Worm (Caenorhabditis elegans) whole organism, L2 larva: ENCODE results near the gene pqn-18.

ENCODE experiments used
- F13H6.1 ChIP-seq: sonication (generic microtip); optimal IDR thresholded peaks from 2 replicates; lab custom pipeline; 2016; ENCODE audit warnings: missing genetic modification characterization, missing compliant biosample characterization
- R02D3.7 ChIP-seq: fragments of 150-350 bp; optimal IDR thresholded peaks from 2 replicates; lab custom pipeline; 2014; ENCODE audit warnings: missing biosample characterization, missing genetic modification characterization
- Y55F3AM.14 ChIP-seq: fragments of 200-800 bp; sonication (Bioruptor generic); optimal IDR thresholded peaks from 2 replicates; lab custom pipeline; 2018; ENCODE audit warnings: mild to moderate bottlenecking, missing genetic modification characterization, missing compliant biosample characterization
- ZK546.5 ChIP-seq: sonication (generic microtip); optimal IDR thresholded peaks from 2 replicates; lab custom pipeline; 2017; ENCODE audit warnings: missing biosample characterization, missing genetic modification characterization
- aly-2 ChIP-seq: fragments of 150-350 bp; optimal IDR thresholded peaks from 2 replicates; lab custom pipeline; 2014; ENCODE audit warnings: missing biosample characterization, missing genetic modification characterization
- ama-1 ChIP-seq: fragments of 150-350 bp; optimal IDR thresholded peaks from 2 replicates; lab custom pipeline; 2018; ENCODE audit warnings: inconsistent platforms
- blmp-1 ChIP-seq: sonication (generic microtip); optimal IDR thresholded peaks from 2 replicates; lab custom pipeline; 2017; ENCODE audit warnings: missing genetic modification characterization, mild to moderate bottlenecking, missing compliant biosample characterization, antibody characterized with exemption, moderate library complexity; ENCODE audit not compliant: insufficient read depth
- ceh-16 ChIP-seq: fragments of 150-350 bp; optimal IDR thresholded peaks from 2 replicates; lab custom pipeline; 2014; ENCODE audit warnings: missing biosample characterization, missing genetic modification characterization
- crh-2 ChIP-seq: sonication (generic microtip); optimal IDR thresholded peaks from 2 replicates; lab custom pipeline; 2017; ENCODE audit warnings: missing biosample characterization, missing genetic modification characterization
- egl-27 ChIP-seq: sonication (generic microtip); optimal IDR thresholded peaks from 3 replicates; lab custom pipeline; 2017; ENCODE audit warnings: missing biosample characterization, missing genetic modification reagents, missing genetic modification characterization
- fos-1 ChIP-seq: fragments of 150-350 bp; optimal IDR thresholded peaks from 2 replicates; lab custom pipeline; 2014; ENCODE audit warnings: missing biosample characterization, missing genetic modification characterization
- gmeb-1 ChIP-seq: fragments of 150-350 bp; optimal IDR thresholded peaks from 2 replicates; lab custom pipeline; 2014; ENCODE audit warnings: missing biosample characterization, missing genetic modification characterization
- lin-11 ChIP-seq: fragments of 150-350 bp; sonication (generic microtip); optimal IDR thresholded peaks from 2 replicates; lab custom pipeline; 2014; ENCODE audit warnings: missing biosample characterization, missing genetic modification characterization, inconsistent platforms, mixed read lengths
- lin-39 ChIP-seq: fragments of 150-350 bp; optimal IDR thresholded peaks from 2 replicates; lab custom pipeline; 2014; ENCODE audit warnings: missing biosample characterization, missing genetic modification reagents, missing genetic modification characterization
- lsy-2 ChIP-seq, 2 experiments: fragments of 150-350 bp in 1 of 2; sonication (generic microtip) in 1 of 2; optimal IDR thresholded peaks; 2 replicates each; lab custom pipeline; 2014 to 2017; ENCODE audit warnings: missing biosample characterization in 2 of 2, missing genetic modification characterization in 2 of 2
- mbf-1 ChIP-seq: sonication (generic microtip); optimal IDR thresholded peaks from 2 replicates; lab custom pipeline; 2017; ENCODE audit warnings: missing biosample characterization, missing genetic modification characterization
- nhr-10 ChIP-seq: sonication (generic microtip); optimal IDR thresholded peaks from 2 replicates; lab custom pipeline; 2017; ENCODE audit warnings: missing biosample characterization, missing genetic modification characterization
- nhr-129 ChIP-seq: fragments of 150-350 bp; optimal IDR thresholded peaks from 2 replicates; lab custom pipeline; 2014; ENCODE audit warnings: missing biosample characterization, missing genetic modification characterization
- nhr-21 ChIP-seq: fragments of 150-350 bp; optimal IDR thresholded peaks from 2 replicates; lab custom pipeline; 2014; ENCODE audit warnings: missing biosample characterization, missing genetic modification characterization
- nhr-23 ChIP-seq: fragments of 150-350 bp; optimal IDR thresholded peaks from 2 replicates; lab custom pipeline; 2014; ENCODE audit warnings: missing biosample characterization, missing genetic modification reagents, missing genetic modification characterization
- nhr-237 ChIP-seq: fragments of 150-350 bp; optimal IDR thresholded peaks from 2 replicates; lab custom pipeline; 2014; ENCODE audit warnings: missing biosample characterization, missing genetic modification characterization
- nhr-25 ChIP-seq: fragments of 150-350 bp; sonication (generic microtip); optimal IDR thresholded peaks from 3 replicates; lab custom pipeline; 2014; ENCODE audit warnings: missing biosample characterization, missing genetic modification characterization
- nhr-6 ChIP-seq: fragments of 150-350 bp; optimal IDR thresholded peaks from 2 replicates; lab custom pipeline; 2014; ENCODE audit warnings: missing biosample characterization, missing genetic modification characterization
- nhr-77 ChIP-seq: fragments of 150-350 bp; optimal IDR thresholded peaks from 2 replicates; lab custom pipeline; 2014; ENCODE audit warnings: missing biosample characterization, missing genetic modification characterization
- sem-4 ChIP-seq: fragments of 150-350 bp; optimal IDR thresholded peaks from 2 replicates; lab custom pipeline; 2014; ENCODE audit warnings: missing biosample characterization, missing genetic modification reagents, missing genetic modification characterization
- skn-1 ChIP-seq: sonication (generic microtip); optimal IDR thresholded peaks from 2 replicates; lab custom pipeline; 2017; ENCODE audit warnings: missing biosample characterization, missing genetic modification characterization
- sma-3 ChIP-seq: sonication (generic microtip); optimal IDR thresholded peaks from 2 replicates; lab custom pipeline; 2016; ENCODE audit warnings: missing genetic modification reagents, missing genetic modification characterization, missing compliant biosample characterization
- sma-9 ChIP-seq, 2 experiments: fragments of 150-350 bp in 1 of 2; sonication (generic microtip) in 1 of 2; optimal IDR thresholded peaks; 2 replicates each; lab custom pipeline; 2014 to 2016; ENCODE audit warnings: missing genetic modification characterization in 2 of 2, mild to moderate bottlenecking in 1 of 2, missing biosample characterization in 1 of 2, missing compliant biosample characterization in 1 of 2, missing genetic modification reagents in 1 of 2, moderate library complexity in 1 of 2
- snpc-4 ChIP-seq: fragments of 150-350 bp; optimal IDR thresholded peaks from 2 replicates; lab custom pipeline; 2014; ENCODE audit warnings: missing biosample characterization, missing genetic modification characterization
- unc-39 ChIP-seq: fragments of 150-350 bp; optimal IDR thresholded peaks from 2 replicates; lab custom pipeline; 2014; ENCODE audit warnings: missing biosample characterization, missing genetic modification characterization
- unc-55 ChIP-seq: fragments of 150-350 bp; sonication (generic microtip); optimal IDR thresholded peaks from 3 replicates; lab custom pipeline; 2014; ENCODE audit warnings: missing biosample characterization, missing genetic modification reagents, missing genetic modification characterization
- unc-62 ChIP-seq: fragments of 150-350 bp; optimal IDR thresholded peaks from 2 replicates; lab custom pipeline; 2014; ENCODE audit warnings: missing biosample characterization, missing genetic modification reagents, missing genetic modification characterization
- zag-1 ChIP-seq: fragments of 150-350 bp; optimal IDR thresholded peaks from 2 replicates; lab custom pipeline; 2014; ENCODE audit warnings: missing biosample characterization, missing genetic modification characterization
- ztf-1 ChIP-seq: fragments of 200-800 bp; sonication (Bioruptor generic); conservative IDR thresholded peaks from 2 replicates; pipeline ENCODE4 v1.3.6; 2022; ENCODE audit warnings: missing genetic modification characterization, missing compliant biosample characterization
- ztf-4 ChIP-seq: fragments of 150-350 bp; optimal IDR thresholded peaks from 2 replicates; lab custom pipeline; 2014; ENCODE audit warnings: missing biosample characterization, missing genetic modification characterization

The pqn-18 gene

ce11 chrX:12926998-12927397 lies 19.4 kb downstream of the pqn-18 start:
- TF ChIP-seq unc-55 (GFP tag; lab: Kevin White, UChicago): peak; percentile 35
- TF ChIP-seq F13H6.1 (tag; lab: Kevin White, UChicago): no peak
- TF ChIP-seq, all 48 proteins: peak for 1

ce11 chrX:12928753-12929152 lies 21.1 kb downstream of the pqn-18 start:
- TF ChIP-seq lin-11 (no peak), nhr-6 (tag; lab: Kevin White, UChicago) (no peak), fos-1 (tag; lab: Kevin White, UChicago) (peak; percentile 32)
- TF ChIP-seq, all 48 proteins: peak for 1

- TF ChIP-seq nhr-10 (no peak), sem-4 (tag; lab: Kevin White, UChicago) (no peak), ama-1 (lab: Kevin White, UChicago) (no peak), snpc-4 (no peak), sma-3 (GFP tag; lab: Kevin White, UChicago) (no peak), ztf-1 (GFP tag; lab: Robert Waterston, UW) (no peak), nhr-77 (tag; lab: Kevin White, UChicago) (no peak), nhr-21 (tag; lab: Kevin White, UChicago) (no peak), nhr-129 (tag; lab: Kevin White, UChicago) (no peak)
These were observed 22.3 kb downstream of the pqn-18 start, which contains the start of gene C34E7.3 for ce11 chrX:12929961-12930360. Gene C34E7.3, plus strand, starts transcription at chrX:12930261.

- TF ChIP-seq nhr-129 (tag; lab: Kevin White, UChicago): no peak
- TF ChIP-seq ztf-1 (GFP tag; lab: Robert Waterston, UW): no peak
- TF ChIP-seq nhr-23: no peak
- no peak for TF ChIP-seq lin-11
- TF ChIP-seq unc-62 (GFP tag; lab: Kevin White, UChicago): no peak
- TF ChIP-seq nhr-25 (tag; lab: Kevin White, UChicago): peak; percentile 34
- no peak for TF ChIP-seq sem-4 (tag; lab: Kevin White, UChicago)
- TF ChIP-seq gmeb-1: no peak
- TF ChIP-seq nhr-21 (tag; lab: Kevin White, UChicago): peak; percentile 50
- TF ChIP-seq R02D3.7: no peak
- no peak for TF ChIP-seq nhr-237 (tag; lab: Kevin White, UChicago)
- no peak for TF ChIP-seq egl-27 (tag; lab: Kevin White, UChicago)
- TF ChIP-seq Y55F3AM.14: no peak
- no peak for TF ChIP-seq mbf-1 (tag; lab: Kevin White, UChicago)
- TF ChIP-seq lin-39 (tag; lab: Kevin White, UChicago): no peak
- no peak for TF ChIP-seq zag-1
- TF ChIP-seq crh-2 (tag; lab: Kevin White, UChicago): no peak
- TF ChIP-seq blmp-1 (tag; lab: Kevin White, UChicago): peak; percentile 48
- no peak for TF ChIP-seq ztf-4 (tag; lab: Kevin White, UChicago)
- TF ChIP-seq ceh-16 (tag; lab: Kevin White, UChicago): peak; percentile 36
These were observed 27.1 kb downstream of the pqn-18 start, which contains the start of gene gmap-1 for ce11 chrX:12934768-12935167. Gene gmap-1, minus strand, starts transcription at chrX:12934978.

- no peak for TF ChIP-seq Y55F3AM.14
- no peak for TF ChIP-seq lin-11
- no peak for TF ChIP-seq egl-27 (tag; lab: Kevin White, UChicago)
- no peak for TF ChIP-seq ztf-4 (tag; lab: Kevin White, UChicago)
- TF ChIP-seq sma-3 (GFP tag; lab: Kevin White, UChicago): no peak
- TF ChIP-seq sma-9 (GFP tag; optimal IDR thresholded peaks at IDR 0.05; lab: Kevin White, UChicago): no peak
- TF ChIP-seq sma-9 (tag; optimal IDR thresholded peaks at IDR 0.05; lab: Kevin White, UChicago): no peak
- TF ChIP-seq unc-62 (GFP tag; lab: Kevin White, UChicago): no peak
- no peak for TF ChIP-seq lsy-2 (tag; optimal IDR thresholded peaks at IDR 0.05; lab: Kevin White, UChicago)
- no peak for TF ChIP-seq ZK546.5 (tag; lab: Kevin White, UChicago)
- no peak for TF ChIP-seq nhr-6 (tag; lab: Kevin White, UChicago)
- no peak for TF ChIP-seq sem-4 (tag; lab: Kevin White, UChicago)
- TF ChIP-seq aly-2: no peak
- TF ChIP-seq unc-39 (tag; lab: Kevin White, UChicago): no peak
- no peak for TF ChIP-seq nhr-21 (tag; lab: Kevin White, UChicago)
- no peak for TF ChIP-seq zag-1
- TF ChIP-seq skn-1 (tag; lab: Kevin White, UChicago): no peak
- TF ChIP-seq ama-1 (lab: Kevin White, UChicago): no peak
- no peak for TF ChIP-seq nhr-23
These were observed 28.1 kb downstream of the pqn-18 start for ce11 chrX:12935694-12936093.
